Worm (Caenorhabditis elegans) whole organism, L4 larva: ENCODE results near the gene F46C5.1.

Source experiments
- D1046.2 ChIP-seq: fragments of 200-800 bp; sonication (Bioruptor generic); IDR thresholded peaks from 2 replicates; pipeline ENCODE4 v1.3.6; 2022; ENCODE audit warnings: missing genetic modification characterization, missing compliant biosample characterization
- F26F4.8 ChIP-seq: fragments of 200-800 bp; sonication (Bioruptor generic); conservative IDR thresholded peaks from 2 replicates; pipeline ENCODE4 v1.3.6; 2022; ENCODE audit warnings: missing genetic modification characterization, missing compliant biosample characterization
- R02D3.7 ChIP-seq: fragments of 150-350 bp; sonication (generic microtip); optimal IDR thresholded peaks from 3 replicates; lab custom pipeline; 2014; ENCODE audit warnings: missing biosample characterization, missing genetic modification characterization
- T26A8.4 ChIP-seq: fragments of 200-800 bp; sonication (Bioruptor generic); IDR thresholded peaks from 2 replicates; pipeline ENCODE4 v1.3.6; 2022; ENCODE audit warnings: missing genetic modification characterization, missing compliant biosample characterization
- Y48G9A.11 ChIP-seq: fragments of 200-800 bp; sonication (Bioruptor generic); IDR thresholded peaks from 2 replicates; pipeline ENCODE4 v1.3.6; 2022; ENCODE audit warnings: missing genetic modification reagents, missing genetic modification characterization, missing compliant biosample characterization
- ama-1 ChIP-seq: fragments of 150-350 bp; optimal IDR thresholded peaks from 2 replicates; lab custom pipeline; 2014; ENCODE audit warnings: inconsistent platforms, mixed read lengths
- attf-4 ChIP-seq: sonication (generic microtip); optimal IDR thresholded peaks from 3 replicates; lab custom pipeline; 2017; ENCODE audit warnings: missing biosample characterization, missing genetic modification characterization
- daf-16 ChIP-seq, 3 experiments: sonication (generic microtip); optimal IDR thresholded peaks; 2 replicates each; lab custom pipeline; 2016 to 2017; ENCODE audit warnings: missing genetic modification characterization in 3 of 3, missing genetic modification reagents in 3 of 3, mild to moderate bottlenecking in 2 of 3, missing compliant biosample characterization in 2 of 3, missing biosample characterization in 1 of 3, moderate library complexity in 1 of 3
- daf-19 ChIP-seq: fragments of 200-800 bp; sonication (Bioruptor generic); conservative IDR thresholded peaks from 2 replicates; pipeline ENCODE4 v1.3.6; 2022; ENCODE audit warnings: missing genetic modification characterization, missing compliant biosample characterization
- dmd-6 ChIP-seq: fragments of 200-800 bp; sonication (Bioruptor generic); IDR thresholded peaks from 2 replicates; pipeline ENCODE4 v1.3.6; 2022; ENCODE audit warnings: missing genetic modification reagents, missing genetic modification characterization, missing compliant biosample characterization
- dmd-9 ChIP-seq: fragments of 200-800 bp; sonication (Bioruptor generic); IDR thresholded peaks from 2 replicates; pipeline ENCODE4 v1.3.6; 2022; ENCODE audit warnings: missing genetic modification reagents, missing genetic modification characterization, missing compliant biosample characterization
- dve-1 ChIP-seq: sonication (generic microtip); optimal IDR thresholded peaks from 2 replicates; lab custom pipeline; 2017; ENCODE audit warnings: antibody characterized with exemption, mild to moderate bottlenecking, missing genetic modification characterization, missing compliant biosample characterization; ENCODE audit not compliant: insufficient read depth
- fkh-10 ChIP-seq: fragments of 150-350 bp; optimal IDR thresholded peaks from 2 replicates; lab custom pipeline; 2014; ENCODE audit warnings: missing biosample characterization, missing genetic modification reagents, missing genetic modification characterization
- fos-1 ChIP-seq: fragments of 150-350 bp; optimal IDR thresholded peaks from 2 replicates; lab custom pipeline; 2014; ENCODE audit warnings: missing biosample characterization, missing genetic modification characterization
- gei-8 ChIP-seq: fragments of 200-800 bp; sonication (Bioruptor generic); optimal IDR thresholded peaks from 2 replicates; lab custom pipeline; 2018; ENCODE audit warnings: mild to moderate bottlenecking, missing genetic modification characterization, missing compliant biosample characterization
- hif-1 ChIP-seq, 2 experiments: sonication (generic microtip); optimal IDR thresholded peaks; 2 replicates each; lab custom pipeline; 2016 to 2017; ENCODE audit warnings: missing compliant biosample characterization in 2 of 2, missing genetic modification characterization in 2 of 2, missing genetic modification reagents in 2 of 2, missing genotype in 2 of 2, mild to moderate bottlenecking in 1 of 2
- hlh-11 ChIP-seq: fragments of 200-800 bp; sonication (Bioruptor generic); optimal IDR thresholded peaks from 2 replicates; lab custom pipeline; 2018; ENCODE audit warnings: mild to moderate bottlenecking, missing genetic modification characterization, missing compliant biosample characterization
- hmg-1.1 ChIP-seq: fragments of 200-800 bp; sonication (Bioruptor generic); IDR thresholded peaks from 2 replicates; pipeline ENCODE4 v1.3.6; 2022; ENCODE audit warnings: missing genetic modification reagents, missing genetic modification characterization, missing compliant biosample characterization
- jun-1 ChIP-seq: fragments of 150-350 bp; optimal IDR thresholded peaks from 2 replicates; lab custom pipeline; 2014; ENCODE audit warnings: missing biosample characterization, missing genetic modification reagents, missing genetic modification characterization
- lin-13 ChIP-seq: fragments of 150-350 bp; optimal IDR thresholded peaks from 2 replicates; lab custom pipeline; 2014; ENCODE audit warnings: missing biosample characterization, missing genetic modification reagents, missing genetic modification characterization
- lsy-2 ChIP-seq, 2 experiments: fragments of 150-350 bp in 1 of 2; sonication (generic microtip) in 1 of 2; optimal IDR thresholded peaks; 2 replicates each; lab custom pipeline; 2014 to 2017; ENCODE audit warnings: missing biosample characterization in 2 of 2, missing genetic modification characterization in 2 of 2
- madf-9 ChIP-seq: fragments of 200-800 bp; sonication (Bioruptor generic); conservative IDR thresholded peaks from 2 replicates; pipeline ENCODE4 v1.3.6; 2022; ENCODE audit warnings: missing genetic modification reagents, missing genetic modification characterization, missing compliant biosample characterization
- mxl-2 ChIP-seq: fragments of 200-800 bp; sonication (Bioruptor generic); conservative IDR thresholded peaks from 2 replicates; pipeline ENCODE4 v1.3.6; 2022; ENCODE audit warnings: missing genetic modification reagents, missing genetic modification characterization, missing compliant biosample characterization
- nhr-10 ChIP-seq: fragments of 150-350 bp; optimal IDR thresholded peaks from 2 replicates; lab custom pipeline; 2014; ENCODE audit warnings: missing biosample characterization, missing genetic modification characterization
- nhr-102 ChIP-seq: sonication (generic microtip); optimal IDR thresholded peaks from 2 replicates; lab custom pipeline; 2016; ENCODE audit warnings: mild to moderate bottlenecking, missing genetic modification characterization, moderate library complexity, missing compliant biosample characterization
- nhr-11 ChIP-seq: fragments of 150-350 bp; optimal IDR thresholded peaks from 2 replicates; lab custom pipeline; 2014; ENCODE audit warnings: missing biosample characterization, missing genetic modification characterization
- nhr-25 ChIP-seq: sonication (generic microtip); optimal IDR thresholded peaks from 2 replicates; lab custom pipeline; 2017; ENCODE audit warnings: missing genetic modification characterization, mild to moderate bottlenecking, missing compliant biosample characterization, antibody characterized with exemption, moderate library complexity, borderline replicate concordance; ENCODE audit not compliant: insufficient read depth
- nhr-28 ChIP-seq: fragments of 150-350 bp; optimal IDR thresholded peaks from 2 replicates; lab custom pipeline; 2014; ENCODE audit warnings: missing biosample characterization, missing genetic modification characterization
- nhr-6 ChIP-seq: fragments of 150-350 bp; optimal IDR thresholded peaks from 2 replicates; lab custom pipeline; 2014; ENCODE audit warnings: missing biosample characterization, missing genetic modification characterization
- nhr-77 ChIP-seq: fragments of 150-350 bp; optimal IDR thresholded peaks from 2 replicates; lab custom pipeline; 2014; ENCODE audit warnings: missing biosample characterization, missing genetic modification characterization
- saeg-2 ChIP-seq: fragments of 200-800 bp; sonication (Bioruptor generic); IDR thresholded peaks from 2 replicates; pipeline ENCODE4 v1.3.6; 2022; ENCODE audit warnings: missing genetic modification reagents, missing genetic modification characterization, missing compliant biosample characterization
- spr-1 ChIP-seq: sonication (generic microtip); optimal IDR thresholded peaks from 2 replicates; lab custom pipeline; 2016; ENCODE audit warnings: mild to moderate bottlenecking, missing genetic modification characterization, missing compliant biosample characterization
- vab-7 ChIP-seq: fragments of 200-800 bp; sonication (Bioruptor generic); IDR thresholded peaks from 2 replicates; pipeline ENCODE4 v1.3.6; 2022; ENCODE audit warnings: missing genetic modification reagents, missing genetic modification characterization, missing compliant biosample characterization
- zfp-2 ChIP-seq: sonication (generic microtip); optimal IDR thresholded peaks from 2 replicates; lab custom pipeline; 2016; ENCODE audit warnings: mild to moderate bottlenecking, missing genetic modification characterization, missing compliant biosample characterization
- zfp-3 ChIP-seq: fragments of 200-800 bp; sonication (Bioruptor generic); conservative IDR thresholded peaks from 2 replicates; pipeline ENCODE4 v1.3.6; 2022; ENCODE audit warnings: missing genetic modification reagents, missing genetic modification characterization, missing compliant biosample characterization
- ztf-7 ChIP-seq: fragments of 150-350 bp; optimal IDR thresholded peaks from 2 replicates; lab custom pipeline; 2014; ENCODE audit warnings: missing biosample characterization, missing genetic modification characterization

The F46C5.1 gene

ce11 chrII:8796391-8796790 is 24.6 kb downstream of the F46C5.1 start (continued):
- TF ChIP-seq R02D3.7 (no peak), gei-8 (GFP tag; lab: Kevin White, UChicago) (peak; percentile 48), hmg-1.1 (GFP tag; lab: Robert Waterston, UW) (peak; percentile 49), zfp-3 (GFP tag; lab: Robert Waterston, UW) (no peak), zfp-2 (tag; lab: Kevin White, UChicago) (no peak), nhr-25 (tag; lab: Kevin White, UChicago) (no peak), dmd-6 (GFP tag; lab: Robert Waterston, UW) (peak; percentile 76), nhr-11 (peak; percentile 63), daf-16 (GFP tag; optimal IDR thresholded peaks at IDR 0.05; lab: Kevin White, UChicago) (peak in 1 of 2 experiments; percentile 49), daf-16 (tag; optimal IDR thresholded peaks at IDR 0.05; lab: Kevin White, UChicago) (no peak), nhr-102 (tag; lab: Kevin White, UChicago) (no peak), F26F4.8 (GFP tag; lab: Robert Waterston, UW) (no peak), hif-1 (tag; optimal IDR thresholded peaks at IDR 0.05; lab: Kevin White, UChicago) (peak in 1 of 2 experiments; percentile 76)

- TF ChIP-seq lin-13 (GFP tag; lab: Kevin White, UChicago) (no peak), dve-1 (tag; lab: Kevin White, UChicago) (no peak), vab-7 (GFP tag; lab: Robert Waterston, UW) (no peak), T26A8.4 (GFP tag; lab: Robert Waterston, UW) (no peak), nhr-6 (tag; lab: Kevin White, UChicago) (no peak), lsy-2 (tag; optimal IDR thresholded peaks at IDR 0.05; lab: Kevin White, UChicago) (no peak), ztf-7 (no peak), D1046.2 (GFP tag; lab: Robert Waterston, UW) (no peak), madf-9 (GFP tag; lab: Robert Waterston, UW) (no peak), hlh-11 (tag; lab: Kevin White, UChicago) (no peak), dmd-9 (no peak), ama-1 (no peak), attf-4 (tag; lab: Kevin White, UChicago) (no peak), Y48G9A.11 (no peak), mxl-2 (GFP tag; lab: Robert Waterston, UW) (no peak), nhr-10 (tag; lab: Kevin White, UChicago) (no peak), daf-16 (GFP tag; optimal IDR thresholded peaks at IDR 0.05; lab: Kevin White, UChicago) (no peak), daf-16 (tag; optimal IDR thresholded peaks at IDR 0.05; lab: Kevin White, UChicago) (no peak), zfp-3 (GFP tag; lab: Robert Waterston, UW) (no peak), spr-1 (tag; lab: Kevin White, UChicago) (no peak)
Observed at ce11 chrII:8795227-8795626, 25.8 kb downstream of the F46C5.1 start.

ce11 chrII:8794072-8794471 is 26.9 kb downstream of the F46C5.1 start, which contains the start of gene F07H5.7:
TSS of gene F07H5.7 (minus strand) at chrII:8794172.
- TF ChIP-seq daf-19 (GFP tag; lab: Robert Waterston, UW) (no peak), fkh-10 (GFP tag; lab: Kevin White, UChicago) (no peak), nhr-102 (tag; lab: Kevin White, UChicago) (no peak), gei-8 (GFP tag; lab: Kevin White, UChicago) (no peak), fos-1 (tag; lab: Kevin White, UChicago) (no peak), R02D3.7 (no peak), D1046.2 (GFP tag; lab: Robert Waterston, UW) (no peak), nhr-10 (tag; lab: Kevin White, UChicago) (no peak), nhr-25 (tag; lab: Kevin White, UChicago) (no peak), jun-1 (tag; lab: Kevin White, UChicago) (no peak), dmd-9 (no peak), nhr-77 (tag; lab: Kevin White, UChicago) (no peak), saeg-2 (GFP tag; lab: Robert Waterston, UW) (no peak), nhr-28 (no peak)
